Fruit fly (Drosophila melanogaster): ENCODE data around the gene CG4375.

CG4375 gene

dm6 chr2L:1062473-1063363, 36.0 kb upstream of the CG4375 start (continued):
- TF ChIP-seq Sox100B (GFP tag; optimal IDR thresholded peaks at IDR 0.05) (peak; percentile 21), CG15696 (tag; optimal IDR thresholded peaks at IDR 0.05) (peak; percentile 81), CG5245 (GFP tag; optimal IDR thresholded peaks at IDR 0.05) (no peak), D (optimal IDR thresholded peaks at IDR 0.05) (no peak), D (GFP tag; optimal IDR thresholded peaks at IDR 0.05) (peak; percentile 52), CG2889 (GFP tag; IDR thresholded peaks at IDR 0.05) (no peak), CG1647 (GFP tag; optimal IDR thresholded peaks at IDR 0.05) (no peak), CG12236 (GFP tag; optimal IDR thresholded peaks at IDR 0.05) (peak; percentile 24), pros (GFP tag; optimal IDR thresholded peaks at IDR 0.05) (peak; percentile 86), hbn (GFP tag; IDR thresholded peaks at IDR 0.05; ENCODE audit: partially characterized antibody) (no peak), CG14050 (GFP tag; IDR thresholded peaks at IDR 0.05) (no peak), CG16815 (GFP tag; optimal IDR thresholded peaks at IDR 0.05) (peak; percentile 78), emc (GFP tag; optimal IDR thresholded peaks at IDR 0.05) (no peak), CG18764 (GFP tag; optimal IDR thresholded peaks at IDR 0.05) (no peak), ara (GFP tag; IDR thresholded peaks at IDR 0.05) (peak; percentile 59), Poxn (GFP tag; IDR thresholded peaks at IDR 0.05) (no peak), ci (GFP tag; IDR thresholded peaks at IDR 0.05) (peak; percentile 67; the same call in 2 of the 3 replicates), sd (tag; optimal IDR thresholded peaks at IDR 0.05) (peak; percentile 89), CG10431 (GFP tag; optimal IDR thresholded peaks at IDR 0.05) (no peak), B-H2 (GFP tag; optimal IDR thresholded peaks at IDR 0.05) (no peak), CG2202 (tag; optimal IDR thresholded peaks at IDR 0.05) (peak; percentile 56), CG34376 (GFP tag; optimal IDR thresholded peaks at IDR 0.05) (no peak), CG10274 (GFP tag; optimal IDR thresholded peaks at IDR 0.05) (no peak), nerfin-1 (tag; optimal IDR thresholded peaks at IDR 0.05) (peak; percentile 10), Sox102F (GFP tag; optimal IDR thresholded peaks at IDR 0.05) (peak; percentile 21), Dll (GFP tag; IDR thresholded peaks at IDR 0.05; ENCODE audit: partially characterized antibody) (no peak), exex (tag; optimal IDR thresholded peaks at IDR 0.05) (no peak), CG6765 (GFP tag; optimal IDR thresholded peaks at IDR 0.05) (no peak), Vsx1 (GFP tag; optimal IDR thresholded peaks at IDR 0.05) (peak; percentile 38), CG4707 (GFP tag; optimal IDR thresholded peaks at IDR 0.05) (peak; percentile 64), CG6654 (GFP tag; optimal IDR thresholded peaks at IDR 0.05) (no peak), CG6254 (GFP tag; optimal IDR thresholded peaks at IDR 0.05) (peak; percentile 43), CG10147 (GFP tag; optimal IDR thresholded peaks at IDR 0.05) (no peak), grn (GFP tag; optimal IDR thresholded peaks at IDR 0.05) (no peak), GATAe (GFP tag; conservative IDR thresholded peaks at IDR 0.05) (no peak), sqz (GFP tag; optimal IDR thresholded peaks at IDR 0.05) (no peak), Dbx (GFP tag; IDR thresholded peaks at IDR 0.05) (no peak), psq (GFP tag; optimal IDR thresholded peaks at IDR 0.05) (no peak), PHDP (tag; optimal IDR thresholded peaks at IDR 0.05) (peak; percentile 30), CG1529 (GFP tag; optimal IDR thresholded peaks at IDR 0.05) (peak; percentile 27), trem (tag; optimal IDR thresholded peaks at IDR 0.05) (peak; percentile 60), CG12769 (tag; optimal IDR thresholded peaks at IDR 0.05) (no peak), CG10959 (GFP tag; IDR thresholded peaks at IDR 0.05) (no peak), repo (GFP tag; optimal IDR thresholded peaks at IDR 0.05) (no peak), Meics (GFP tag; optimal IDR thresholded peaks at IDR 0.05) (peak; percentile 16), CG30431 (GFP tag; optimal IDR thresholded peaks at IDR 0.05) (peak; percentile 62), Ptx1 (GFP tag; IDR thresholded peaks at IDR 0.05) (no peak), Camta (GFP tag; optimal IDR thresholded peaks at IDR 0.05) (peak; percentile 34), bbx (GFP tag; IDR thresholded peaks at IDR 0.05; ENCODE audit: partially characterized antibody) (no peak)

Measured in whole organism, embryonic.